Fruit fly (Drosophila melanogaster) S2 (cell line): ENCODE data around the gene PolrMT.

Source experiments
- CG8478 ChIP-seq: fragments of >200 bp; optimal IDR thresholded peaks from 2 replicates; lab custom pipeline; 2018
- CTCF ChIP-seq, 2 experiments: fragments of >200 bp; optimal IDR thresholded peaks; 2 replicates each; lab custom pipeline; 2018

- TF ChIP-seq CTCF (optimal IDR thresholded peaks at IDR 0.05; lab: Kevin White, UChicago) (no peak), CG8478 (lab: Kevin White, UChicago) (no peak)
These were observed 51.5 kb downstream of the PolrMT start for dm6 chr2L:1056631-1057030.
